Fruit fly (Drosophila melanogaster) whole organism, embryonic: ENCODE results near the gene Sfp79B.
A peak's percentile ranks its signal among the peaks of the same experiment; 100 is the strongest.

Experiments used
- Bdp1 ChIP-seq: fragments of 200-800 bp; sonication (Bioruptor generic); optimal IDR thresholded peaks from 3 replicates; lab custom pipeline; 2016; ENCODE audit warnings: missing biosample characterization, missing genetic modification characterization
- C15 ChIP-seq: fragments of 200-800 bp; sonication (Bioruptor generic); IDR thresholded peaks from 3 replicates; pipeline ENCODE4 v1.3.6; 2022; ENCODE audit warnings: missing biosample characterization, missing genetic modification characterization
- CG10366 ChIP-seq: fragments of 200-800 bp; sonication (Bioruptor generic); IDR thresholded peaks from 2 replicates; pipeline ENCODE4 v1.3.6; 2022; ENCODE audit warnings: missing biosample characterization, missing genetic modification characterization
- CG11560 ChIP-seq: fragments of 200-800 bp; sonication (Bioruptor generic); IDR thresholded peaks from 3 replicates; pipeline ENCODE4 v1.3.6; 2022; ENCODE audit warnings: missing biosample characterization, missing genetic modification characterization
- CG12155 ChIP-seq: fragments of 200-800 bp; sonication (Bioruptor generic); optimal IDR thresholded peaks from 3 replicates; lab custom pipeline; 2016; ENCODE audit warnings: missing biosample characterization, missing genetic modification characterization
- CG12659 ChIP-seq: fragments of 200-800 bp; sonication (Bioruptor generic); optimal IDR thresholded peaks from 3 replicates; lab custom pipeline; 2017; ENCODE audit warnings: mild to moderate bottlenecking, missing biosample characterization, missing genetic modification reagents, missing genetic modification characterization
- CG12769 ChIP-seq: fragments of 200-800 bp; sonication (Bioruptor generic); optimal IDR thresholded peaks from 2 replicates; lab custom pipeline; 2019; ENCODE audit warnings: missing biosample characterization, mild to moderate bottlenecking, missing genetic modification characterization, moderate library complexity
- CG1529 ChIP-seq: fragments of 200-800 bp; sonication (Bioruptor generic); optimal IDR thresholded peaks from 3 replicates; lab custom pipeline; 2018; ENCODE audit warnings: missing biosample characterization, missing genetic modification characterization
- CG17568 ChIP-seq: fragments of 200-800 bp; sonication (Bioruptor generic); optimal IDR thresholded peaks from 2 replicates; lab custom pipeline; 2018; ENCODE audit warnings: missing biosample characterization, mild to moderate bottlenecking, missing genetic modification characterization, moderate library complexity
- CG18011 ChIP-seq: fragments of 200-800 bp; sonication (Bioruptor generic); optimal IDR thresholded peaks from 2 replicates; lab custom pipeline; 2017; ENCODE audit warnings: missing biosample characterization, missing genetic modification characterization, mild to moderate bottlenecking, moderate library complexity, missing genotype
- CG2116 ChIP-seq: fragments of 200-800 bp; sonication (Bioruptor generic); optimal IDR thresholded peaks from 3 replicates; lab custom pipeline; 2018; ENCODE audit warnings: missing biosample characterization, mild to moderate bottlenecking, missing genetic modification characterization
- CG2712 ChIP-seq: fragments of 200-800 bp; optimal IDR thresholded peaks from 3 replicates; lab custom pipeline; 2019; ENCODE audit warnings: missing biosample characterization, mild to moderate bottlenecking, missing genetic modification characterization, moderate library complexity
- CG3163 ChIP-seq: fragments of 200-800 bp; sonication (Bioruptor generic); optimal IDR thresholded peaks from 3 replicates; lab custom pipeline; 2016; ENCODE audit warnings: missing biosample characterization, missing genetic modification characterization
- CG32767 ChIP-seq: fragments of 200-800 bp; sonication (Bioruptor generic); IDR thresholded peaks from 2 replicates; pipeline ENCODE4 v1.3.6; 2022; ENCODE audit warnings: missing biosample characterization, missing genetic modification characterization
- CG4854 ChIP-seq: fragments of 200-800 bp; sonication (Bioruptor generic); optimal IDR thresholded peaks from 2 replicates; lab custom pipeline; 2016; ENCODE audit warnings: missing biosample characterization, missing genetic modification characterization, inconsistent platforms
- CG6175 ChIP-seq: fragments of 200-800 bp; sonication (Bioruptor generic); IDR thresholded peaks from 3 replicates; pipeline ENCODE4 v1.3.6; 2022; ENCODE audit warnings: missing biosample characterization, missing genetic modification characterization
- CG6791 ChIP-seq: fragments of 200-800 bp; sonication (Bioruptor generic); IDR thresholded peaks from 3 replicates; pipeline ENCODE4 v1.3.6; 2022; ENCODE audit warnings: missing biosample characterization, missing genetic modification characterization; ENCODE audit not compliant: partially characterized antibody
- CG9215 ChIP-seq: fragments of 200-800 bp; sonication (Bioruptor generic); IDR thresholded peaks from 2 replicates; pipeline ENCODE4 v1.3.6; 2022; ENCODE audit warnings: missing biosample characterization, missing genetic modification characterization
- CG9797 ChIP-seq: fragments of 200-800 bp; sonication (Bioruptor generic); optimal IDR thresholded peaks from 3 replicates; lab custom pipeline; 2018; ENCODE audit warnings: missing biosample characterization, mild to moderate bottlenecking, missing genetic modification characterization
- CG9817 ChIP-seq: fragments of 200-800 bp; sonication (Bioruptor generic); optimal IDR thresholded peaks from 2 replicates; lab custom pipeline; 2018; ENCODE audit warnings: missing biosample characterization, mild to moderate bottlenecking, missing genetic modification characterization, moderate library complexity
- CG9932 ChIP-seq: fragments of 200-800 bp; sonication (Bioruptor generic); IDR thresholded peaks from 2 replicates; pipeline ENCODE4 v1.3.6; 2022; ENCODE audit warnings: missing biosample characterization, missing genetic modification characterization
- Dip3 ChIP-seq: fragments of 200-800 bp; sonication (Bioruptor generic); optimal IDR thresholded peaks from 3 replicates; lab custom pipeline; 2016; ENCODE audit warnings: missing biosample characterization, missing genetic modification characterization
- E2f2 ChIP-seq: fragments of 200-800 bp; sonication (Bioruptor generic); IDR thresholded peaks from 2 replicates; pipeline ENCODE4 v1.3.6; 2022; ENCODE audit warnings: missing biosample characterization, missing genetic modification characterization
- Ets97D ChIP-seq: fragments of 200-800 bp; sonication (Bioruptor generic); optimal IDR thresholded peaks from 3 replicates; lab custom pipeline; 2016; ENCODE audit warnings: missing biosample characterization, missing genetic modification characterization
- Hmx ChIP-seq: fragments of 200-800 bp; sonication (Bioruptor generic); optimal IDR thresholded peaks from 2 replicates; lab custom pipeline; 2016; ENCODE audit warnings: missing biosample characterization, missing genetic modification characterization
- Hr39 ChIP-seq: fragments of >200 bp; optimal IDR thresholded peaks from 2 replicates; lab custom pipeline; 2017
- Hr78 ChIP-seq, 2 experiments: fragments of 200-800 bp in 1 of 2; fragments of >200 bp in 1 of 2; sonication (Bioruptor generic) in 1 of 2; optimal IDR thresholded peaks; 2 replicates each; lab custom pipeline; 2017 to 2019; ENCODE audit warnings: missing biosample characterization in 2 of 2, missing genetic modification characterization in 2 of 2, mild to moderate bottlenecking in 1 of 2, moderate library complexity in 1 of 2
- Pdp1 ChIP-seq, 2 experiments: fragments of 200-800 bp; sonication (Bioruptor generic); optimal IDR thresholded peaks; 3 replicates each; lab custom pipeline; 2016; ENCODE audit warnings: missing biosample characterization in 2 of 2, missing genetic modification characterization in 2 of 2, mild to moderate bottlenecking in 1 of 2, moderate library complexity in 1 of 2
- Rfx ChIP-seq: fragments of 200-800 bp; sonication (Bioruptor generic); IDR thresholded peaks from 2 replicates; pipeline ENCODE4 v1.3.6; 2022; ENCODE audit warnings: missing biosample characterization, missing genetic modification characterization
- Sin3A ChIP-seq: fragments of >200 bp; optimal IDR thresholded peaks from 2 replicates; lab custom pipeline; 2018
- Sox100B ChIP-seq: fragments of 200-800 bp; sonication (Bioruptor generic); optimal IDR thresholded peaks from 3 replicates; lab custom pipeline; 2018; ENCODE audit warnings: missing biosample characterization, mild to moderate bottlenecking, missing genetic modification characterization
- TFAM ChIP-seq: fragments of 200-800 bp; sonication (Bioruptor generic); optimal IDR thresholded peaks from 2 replicates; lab custom pipeline; 2017; ENCODE audit warnings: missing biosample characterization, missing genetic modification characterization, inconsistent platforms
- cad ChIP-seq: fragments of >200 bp; optimal IDR thresholded peaks from 2 replicates; lab custom pipeline; 2017; ENCODE audit warnings: missing biosample characterization, missing genetic modification characterization
- caup ChIP-seq: fragments of 200-800 bp; sonication (Bioruptor generic); optimal IDR thresholded peaks from 3 replicates; lab custom pipeline; 2017; ENCODE audit warnings: missing biosample characterization, mild to moderate bottlenecking, missing genetic modification characterization, moderate library complexity; ENCODE audit not compliant: severe bottlenecking
- dan ChIP-seq: fragments of 200-800 bp; sonication (Bioruptor generic); IDR thresholded peaks from 2 replicates; pipeline ENCODE4 v1.3.6; 2022; ENCODE audit warnings: missing biosample characterization, missing genetic modification characterization
- dmrt11E ChIP-seq: fragments of 200-800 bp; sonication (Bioruptor generic); optimal IDR thresholded peaks from 3 replicates; lab custom pipeline; 2018; ENCODE audit warnings: missing biosample characterization, mild to moderate bottlenecking, missing genetic modification characterization, moderate library complexity
- grau ChIP-seq: fragments of 200-800 bp; optimal IDR thresholded peaks from 3 replicates; lab custom pipeline; 2019; ENCODE audit warnings: missing biosample characterization, mild to moderate bottlenecking, missing genetic modification characterization, moderate library complexity
- jigr1 ChIP-seq: fragments of 200-800 bp; sonication (Bioruptor generic); IDR thresholded peaks from 3 replicates; pipeline ENCODE4 v1.3.6; 2022; ENCODE audit warnings: missing biosample characterization, missing genetic modification characterization
- kah ChIP-seq: fragments of 200-800 bp; sonication (Bioruptor generic); optimal IDR thresholded peaks from 2 replicates; lab custom pipeline; 2018; ENCODE audit warnings: missing biosample characterization, mild to moderate bottlenecking, missing genetic modification characterization
- lab ChIP-seq: fragments of 200-800 bp; sonication (Bioruptor generic); optimal IDR thresholded peaks from 3 replicates; lab custom pipeline; 2017; ENCODE audit warnings: missing biosample characterization, missing genetic modification characterization, mild to moderate bottlenecking, moderate library complexity, missing genetic modification reagents
- lilli ChIP-seq: fragments of 200-800 bp; sonication (Bioruptor generic); optimal IDR thresholded peaks from 3 replicates; lab custom pipeline; 2016; ENCODE audit warnings: missing biosample characterization, missing genetic modification characterization
- mirr ChIP-seq: fragments of 200-800 bp; sonication (Bioruptor generic); optimal IDR thresholded peaks from 3 replicates; lab custom pipeline; 2018; ENCODE audit warnings: missing biosample characterization, mild to moderate bottlenecking, missing genetic modification characterization
- p53 ChIP-seq: fragments of 200-800 bp; sonication (Bioruptor generic); optimal IDR thresholded peaks from 2 replicates; lab custom pipeline; 2016; ENCODE audit warnings: missing biosample characterization, missing genetic modification characterization
- psq ChIP-seq: fragments of 200-800 bp; sonication (Bioruptor generic); optimal IDR thresholded peaks from 2 replicates; lab custom pipeline; 2017; ENCODE audit warnings: missing biosample characterization, missing genetic modification characterization
- pzg ChIP-seq: fragments of 200-800 bp; sonication (Bioruptor generic); optimal IDR thresholded peaks from 3 replicates; lab custom pipeline; 2018; ENCODE audit warnings: missing biosample characterization, mild to moderate bottlenecking, missing genetic modification characterization, moderate library complexity
- run ChIP-seq: fragments of 200-800 bp; sonication (Bioruptor generic); optimal IDR thresholded peaks from 3 replicates; lab custom pipeline; 2018; ENCODE audit warnings: missing biosample characterization, mild to moderate bottlenecking, missing genetic modification characterization
- sd ChIP-seq: fragments of 200-800 bp; sonication (Bioruptor generic); optimal IDR thresholded peaks from 3 replicates; lab custom pipeline; 2018; ENCODE audit warnings: missing biosample characterization, mild to moderate bottlenecking, missing genetic modification characterization, moderate library complexity
- seq ChIP-seq: fragments of 200-800 bp; sonication (Bioruptor generic); IDR thresholded peaks from 2 replicates; pipeline ENCODE4 v1.3.6; 2022; ENCODE audit warnings: missing biosample characterization, missing genetic modification characterization
- sna ChIP-seq: fragments of 200-800 bp; sonication (Bioruptor generic); IDR thresholded peaks from 2 replicates; pipeline ENCODE4 v1.3.6; 2022; ENCODE audit warnings: missing biosample characterization, missing genetic modification characterization; ENCODE audit not compliant: partially characterized antibody
- tup ChIP-seq: fragments of 200-800 bp; sonication (Bioruptor generic); optimal IDR thresholded peaks from 2 replicates; lab custom pipeline; 2016; ENCODE audit warnings: missing biosample characterization, mild to moderate bottlenecking, missing genetic modification characterization, moderate library complexity
- vvl ChIP-seq: fragments of 200-800 bp; sonication (Bioruptor generic); IDR thresholded peaks from 2 replicates; pipeline ENCODE4 v1.3.6; 2022; ENCODE audit warnings: missing biosample characterization, missing genetic modification characterization

Gene Sfp79B

DNA sequence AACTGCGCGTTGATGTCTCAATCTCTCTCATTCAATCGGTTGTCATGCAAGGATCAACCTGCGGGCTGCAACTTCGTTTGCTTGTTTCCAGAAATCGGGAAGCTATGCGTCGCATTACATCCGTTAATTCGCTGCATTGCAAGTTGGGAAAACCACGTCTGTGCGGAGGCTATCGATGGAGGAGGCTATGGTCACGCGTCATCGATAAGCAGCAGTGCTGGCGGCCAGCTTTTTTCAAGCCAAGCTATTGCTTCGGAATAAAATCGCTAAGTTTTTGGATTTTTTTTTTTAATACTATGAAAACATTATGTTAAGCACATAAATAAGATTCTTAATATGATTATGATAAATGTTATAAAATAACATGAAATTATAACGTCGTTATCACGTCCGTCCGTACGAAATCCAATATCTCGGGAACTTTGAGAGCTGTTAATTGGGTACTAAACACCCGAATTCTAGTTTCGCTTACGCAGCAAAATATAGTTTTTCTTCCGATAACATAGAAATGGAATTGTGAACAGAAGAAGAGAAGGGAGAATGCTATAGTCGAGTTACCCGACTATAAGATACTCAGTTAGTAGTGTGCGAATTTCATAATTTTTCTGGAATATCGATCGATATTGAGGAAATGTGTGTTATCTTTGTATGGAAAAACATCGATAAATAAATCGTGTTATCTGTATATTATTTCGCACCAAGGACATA, 8.3 kb upstream of the Sfp79B start, which contains the start of gene CG7139 (continued):
- TF ChIP-seq CG4854 (GFP tag; lab: Kevin White, UChicago) (no peak), psq (GFP tag; lab: Kevin White, UChicago) (no peak), CG9797 (GFP tag; lab: Kevin White, UChicago) (peak; percentile 17), grau (tag; lab: Kevin White, UChicago) (no peak), mirr (GFP tag; lab: Kevin White, UChicago) (no peak), Hr39 (lab: Kevin White, UChicago) (no peak), CG6175 (GFP tag; lab: Robert Waterston, UW) (no peak), vvl (no peak), E2f2 (GFP tag; lab: Robert Waterston, UW) (no peak), dan (GFP tag; lab: Robert Waterston, UW) (no peak), CG12155 (no peak), CG2712 (tag; lab: Kevin White, UChicago) (no peak), Rfx (no peak), CG17568 (GFP tag; lab: Kevin White, UChicago) (no peak), run (tag; lab: Kevin White, UChicago) (no peak), CG9215 (GFP tag; lab: Robert Waterston, UW) (no peak), seq (GFP tag; lab: Robert Waterston, UW) (no peak), caup (GFP tag; lab: Kevin White, UChicago) (no peak), Sin3A (peak; percentile 8), CG18011 (no peak), Dip3 (GFP tag; lab: Kevin White, UChicago) (no peak), dmrt11E (tag; lab: Kevin White, UChicago) (no peak), Hr78 (GFP tag; optimal IDR thresholded peaks at IDR 0.05; lab: Kevin White, UChicago) (no peak), Ets97D (GFP tag; lab: Kevin White, UChicago) (peak; percentile 25), cad (no peak), CG3163 (no peak), pzg (GFP tag; lab: Kevin White, UChicago) (peak; percentile 33), CG11560 (tag; lab: Robert Waterston, UW) (no peak), Hmx (GFP tag; lab: Kevin White, UChicago) (no peak), CG10366 (GFP tag; lab: Robert Waterston, UW) (no peak), Sox100B (GFP tag; lab: Kevin White, UChicago) (no peak), CG12659 (peak; percentile 48), CG12769 (tag; lab: Kevin White, UChicago) (peak; percentile 37), Pdp1 (GFP tag; optimal IDR thresholded peaks at IDR 0.05; lab: Kevin White, UChicago) (peak in 1 of 2 experiments; percentile 28), p53 (GFP tag; lab: Kevin White, UChicago) (no peak), jigr1 (GFP tag; lab: Robert Waterston, UW) (no peak), C15 (GFP tag; lab: Robert Waterston, UW) (no peak), sd (tag; lab: Kevin White, UChicago) (no peak), kah (no peak), lab (no peak), lilli (no peak), TFAM (GFP tag; lab: Kevin White, UChicago) (no peak), CG9932 (GFP tag; lab: Robert Waterston, UW) (no peak; the same call in 1 of the 2 replicates), CG32767 (no peak), Bdp1 (no peak), sna (GFP tag; lab: Robert Waterston, UW) (peak; percentile 71), CG2116 (GFP tag; lab: Kevin White, UChicago) (peak; percentile 72), tup (GFP tag; lab: Kevin White, UChicago) (no peak), CG6791 (GFP tag; lab: Robert Waterston, UW) (peak; percentile 75), CG9817 (tag; lab: Kevin White, UChicago) (peak; percentile 1), CG1529 (GFP tag; lab: Kevin White, UChicago) (no peak)
